Fruit fly (Drosophila melanogaster) whole organism, embryonic: ENCODE measurements around the gene SIDL.
A peak's percentile ranks its signal among the peaks of the same experiment; 100 is the strongest.

Source experiments
- C15 ChIP-seq: fragments of 200-800 bp; sonication (Bioruptor generic); IDR thresholded peaks from 3 replicates; pipeline ENCODE4 v1.3.6; 2022; ENCODE audit warnings: missing biosample characterization, missing genetic modification characterization
- CG10267 ChIP-seq: fragments of 200-800 bp; sonication (Bioruptor generic); optimal IDR thresholded peaks from 2 replicates; lab custom pipeline; 2018; ENCODE audit warnings: missing biosample characterization, mild to moderate bottlenecking, missing genetic modification characterization, moderate library complexity
- CG12659 ChIP-seq: fragments of 200-800 bp; sonication (Bioruptor generic); optimal IDR thresholded peaks from 3 replicates; lab custom pipeline; 2017; ENCODE audit warnings: mild to moderate bottlenecking, missing biosample characterization, missing genetic modification reagents, missing genetic modification characterization
- CG13287 ChIP-seq: fragments of 200-800 bp; sonication (Bioruptor generic); IDR thresholded peaks from 2 replicates; pipeline ENCODE4 v1.3.6; 2022; ENCODE audit warnings: missing biosample characterization, missing genetic modification characterization; ENCODE audit not compliant: partially characterized antibody
- CG17802 ChIP-seq: fragments of 200-800 bp; sonication (Bioruptor generic); optimal IDR thresholded peaks from 2 replicates; lab custom pipeline; 2018; ENCODE audit warnings: missing biosample characterization, mild to moderate bottlenecking, missing genetic modification characterization, moderate library complexity
- CG18619 ChIP-seq: fragments of 200-800 bp; sonication (Bioruptor generic); optimal IDR thresholded peaks from 3 replicates; lab custom pipeline; 2017; ENCODE audit warnings: missing biosample characterization, mild to moderate bottlenecking, missing genetic modification characterization
- CG33557 ChIP-seq: fragments of 200-800 bp; sonication (Bioruptor generic); optimal IDR thresholded peaks from 2 replicates; lab custom pipeline; 2019; ENCODE audit warnings: missing biosample characterization, mild to moderate bottlenecking, missing genetic modification characterization, moderate library complexity
- CG3995 ChIP-seq: fragments of 200-800 bp; sonication (Bioruptor generic); optimal IDR thresholded peaks from 3 replicates; lab custom pipeline; 2016; ENCODE audit warnings: missing biosample characterization, missing genetic modification characterization
- CG4282 ChIP-seq: fragments of 200-800 bp; sonication (Bioruptor generic); optimal IDR thresholded peaks from 2 replicates; lab custom pipeline; 2016; ENCODE audit warnings: missing biosample characterization, missing genetic modification characterization
- CG5245 ChIP-seq: fragments of 200-800 bp; sonication (Bioruptor generic); optimal IDR thresholded peaks from 3 replicates; lab custom pipeline; 2016; ENCODE audit warnings: missing biosample characterization, missing genetic modification characterization
- CG6765 ChIP-seq: fragments of 200-800 bp; sonication (Bioruptor generic); optimal IDR thresholded peaks from 3 replicates; lab custom pipeline; 2017; ENCODE audit warnings: missing biosample characterization, mild to moderate bottlenecking, missing genetic modification characterization
- CG7357 ChIP-seq: fragments of 200-800 bp; sonication (Bioruptor generic); IDR thresholded peaks from 3 replicates; pipeline ENCODE4 v1.3.6; 2022; ENCODE audit warnings: missing biosample characterization, missing genetic modification characterization
- CG8944 ChIP-seq: fragments of 200-800 bp; sonication (Bioruptor generic); optimal IDR thresholded peaks from 3 replicates; lab custom pipeline; 2016; ENCODE audit warnings: missing biosample characterization, missing genetic modification characterization
- CG9797 ChIP-seq: fragments of 200-800 bp; sonication (Bioruptor generic); optimal IDR thresholded peaks from 3 replicates; lab custom pipeline; 2018; ENCODE audit warnings: missing biosample characterization, mild to moderate bottlenecking, missing genetic modification characterization
- CG9876 ChIP-seq: fragments of 200-800 bp; sonication (Bioruptor generic); optimal IDR thresholded peaks from 2 replicates; lab custom pipeline; 2016; ENCODE audit warnings: missing biosample characterization, missing genetic modification characterization
- CHES-1-like ChIP-seq: fragments of 200-800 bp; sonication (Bioruptor generic); optimal IDR thresholded peaks from 2 replicates; lab custom pipeline; 2016; ENCODE audit warnings: missing biosample characterization, missing genetic modification characterization
- D19A ChIP-seq: fragments of 200-800 bp; optimal IDR thresholded peaks from 3 replicates; lab custom pipeline; 2019; ENCODE audit warnings: missing biosample characterization, mild to moderate bottlenecking, missing genetic modification characterization, moderate library complexity
- Deaf1 ChIP-seq: fragments of 200-800 bp; optimal IDR thresholded peaks from 3 replicates; lab custom pipeline; 2019; ENCODE audit warnings: missing biosample characterization, mild to moderate bottlenecking, missing genetic modification characterization, moderate library complexity
- Fer2 ChIP-seq: fragments of 200-800 bp; sonication (Bioruptor generic); optimal IDR thresholded peaks from 2 replicates; lab custom pipeline; 2018; ENCODE audit warnings: missing biosample characterization, mild to moderate bottlenecking, missing genetic modification characterization, moderate library complexity
- Fer3 ChIP-seq: fragments of 200-800 bp; sonication (Bioruptor generic); optimal IDR thresholded peaks from 2 replicates; lab custom pipeline; 2018; ENCODE audit warnings: missing biosample characterization, mild to moderate bottlenecking, missing genetic modification characterization, moderate library complexity
- Gsc ChIP-seq: fragments of 200-800 bp; sonication (Bioruptor generic); IDR thresholded peaks from 2 replicates; pipeline ENCODE4 v1.3.6; 2022; ENCODE audit warnings: missing biosample characterization, missing genetic modification characterization
- HLH3B ChIP-seq: fragments of 200-800 bp; sonication (Bioruptor generic); IDR thresholded peaks from 2 replicates; pipeline ENCODE4 v1.3.6; 2022; ENCODE audit warnings: missing biosample characterization, missing genetic modification characterization
- HLH4C ChIP-seq: fragments of 200-800 bp; sonication (Bioruptor generic); IDR thresholded peaks from 3 replicates; pipeline ENCODE4 v1.3.6; 2022; ENCODE audit warnings: missing biosample characterization, missing genetic modification characterization; ENCODE audit not compliant: partially characterized antibody
- Lhr ChIP-seq: fragments of 200-800 bp; sonication (Bioruptor generic); optimal IDR thresholded peaks from 3 replicates; lab custom pipeline; 2017; ENCODE audit warnings: mild to moderate bottlenecking, missing biosample characterization, missing genetic modification reagents, missing genetic modification characterization
- Lpt ChIP-seq: fragments of >200 bp; optimal IDR thresholded peaks from 2 replicates; lab custom pipeline; 2018; ENCODE audit warnings: missing biosample characterization, missing genetic modification characterization
- Mad ChIP-seq: fragments of 200-800 bp; sonication (Bioruptor generic); optimal IDR thresholded peaks from 2 replicates; lab custom pipeline; 2016; ENCODE audit warnings: missing biosample characterization, missing genetic modification characterization
- Nf-YB ChIP-seq: fragments of 200-800 bp; sonication (Bioruptor generic); optimal IDR thresholded peaks from 3 replicates; lab custom pipeline; 2019; ENCODE audit warnings: missing biosample characterization, mild to moderate bottlenecking, missing genetic modification characterization, moderate library complexity
- Rfx ChIP-seq: fragments of 200-800 bp; sonication (Bioruptor generic); IDR thresholded peaks from 2 replicates; pipeline ENCODE4 v1.3.6; 2022; ENCODE audit warnings: missing biosample characterization, missing genetic modification characterization
- Side ChIP-seq: fragments of 200-800 bp; sonication (Bioruptor generic); optimal IDR thresholded peaks from 2 replicates; lab custom pipeline; 2016; ENCODE audit warnings: missing biosample characterization, missing genetic modification characterization
- Ssrp ChIP-seq: fragments of 200-800 bp; sonication (Bioruptor generic); optimal IDR thresholded peaks from 2 replicates; lab custom pipeline; 2018; ENCODE audit warnings: missing biosample characterization, mild to moderate bottlenecking, missing genetic modification characterization, moderate library complexity
- Trl ChIP-seq, 3 experiments: fragments of >200 bp in 2 of 3; fragments of 200-800 bp in 1 of 3; sonication (Bioruptor generic) in 1 of 3; optimal IDR thresholded peaks; 2 replicates in 1 of 3; 3 replicates in 2 of 3; lab custom pipeline; 2016 to 2017; ENCODE audit warnings: missing biosample characterization in 1 of 3, missing genetic modification characterization in 1 of 3
- ase ChIP-seq: fragments of 200-800 bp; sonication (Bioruptor generic); IDR thresholded peaks from 3 replicates; pipeline ENCODE4 v1.3.6; 2022; ENCODE audit warnings: missing biosample characterization, missing genetic modification characterization
- bcd ChIP-seq: fragments of 200-800 bp; sonication (Bioruptor generic); optimal IDR thresholded peaks from 2 replicates; lab custom pipeline; 2017; ENCODE audit warnings: missing biosample characterization, mild to moderate bottlenecking, missing genetic modification characterization
- chm ChIP-seq: fragments of 200-800 bp; sonication (Bioruptor generic); IDR thresholded peaks from 2 replicates; pipeline ENCODE4 v1.3.6; 2022; ENCODE audit warnings: missing biosample characterization, missing genetic modification characterization
- croc ChIP-seq: fragments of 200-800 bp; sonication (Bioruptor generic); conservative IDR thresholded peaks from 3 replicates; pipeline ENCODE4 v1.3.6; 2022; ENCODE audit warnings: missing biosample characterization, missing genetic modification characterization
- cwo ChIP-seq: fragments of 200-800 bp; sonication (Bioruptor generic); optimal IDR thresholded peaks from 3 replicates; lab custom pipeline; 2017; ENCODE audit warnings: missing biosample characterization, missing genetic modification characterization, mild to moderate bottlenecking, moderate library complexity, missing genetic modification reagents
- dmrt11E ChIP-seq: fragments of 200-800 bp; sonication (Bioruptor generic); optimal IDR thresholded peaks from 3 replicates; lab custom pipeline; 2018; ENCODE audit warnings: missing biosample characterization, mild to moderate bottlenecking, missing genetic modification characterization, moderate library complexity
- ems ChIP-seq: fragments of 200-800 bp; sonication (Bioruptor generic); optimal IDR thresholded peaks from 3 replicates; lab custom pipeline; 2016; ENCODE audit warnings: missing biosample characterization, missing genetic modification characterization
- exex ChIP-seq: fragments of 200-800 bp; sonication (Bioruptor generic); optimal IDR thresholded peaks from 4 replicates; lab custom pipeline; 2018; ENCODE audit warnings: missing biosample characterization, mild to moderate bottlenecking, missing genetic modification characterization, moderate library complexity
- fu2 ChIP-seq: fragments of 200-800 bp; sonication (Bioruptor generic); optimal IDR thresholded peaks from 2 replicates; lab custom pipeline; 2016; ENCODE audit warnings: missing biosample characterization, missing genetic modification characterization
- her ChIP-seq: fragments of 200-800 bp; sonication (Bioruptor generic); optimal IDR thresholded peaks from 2 replicates; lab custom pipeline; 2016; ENCODE audit warnings: missing biosample characterization, missing genetic modification characterization
- nmo ChIP-seq: fragments of 200-800 bp; sonication (Bioruptor generic); optimal IDR thresholded peaks from 2 replicates; lab custom pipeline; 2018; ENCODE audit warnings: missing biosample characterization, mild to moderate bottlenecking, missing genetic modification characterization, moderate library complexity
- psq ChIP-seq: fragments of 200-800 bp; sonication (Bioruptor generic); optimal IDR thresholded peaks from 2 replicates; lab custom pipeline; 2017; ENCODE audit warnings: missing biosample characterization, missing genetic modification characterization
- pzg ChIP-seq: fragments of 200-800 bp; sonication (Bioruptor generic); optimal IDR thresholded peaks from 3 replicates; lab custom pipeline; 2018; ENCODE audit warnings: missing biosample characterization, mild to moderate bottlenecking, missing genetic modification characterization, moderate library complexity
- salm ChIP-seq: fragments of 200-800 bp; sonication (Bioruptor generic); optimal IDR thresholded peaks from 2 replicates; lab custom pipeline; 2018; ENCODE audit warnings: missing biosample characterization, mild to moderate bottlenecking, missing genetic modification characterization
- sd ChIP-seq: fragments of 200-800 bp; sonication (Bioruptor generic); optimal IDR thresholded peaks from 3 replicates; lab custom pipeline; 2018; ENCODE audit warnings: missing biosample characterization, mild to moderate bottlenecking, missing genetic modification characterization, moderate library complexity
- vfl ChIP-seq: fragments of 200-800 bp; sonication (Bioruptor generic); optimal IDR thresholded peaks from 2 replicates; lab custom pipeline; 2016; ENCODE audit warnings: missing biosample characterization, missing genetic modification characterization
- wdn ChIP-seq: fragments of 200-800 bp; sonication (Bioruptor generic); IDR thresholded peaks from 2 replicates; pipeline ENCODE4 v1.3.6; 2022; ENCODE audit warnings: missing biosample characterization, missing genetic modification characterization
- zfh2 ChIP-seq: fragments of 200-800 bp; sonication (Bioruptor generic); optimal IDR thresholded peaks from 2 replicates; lab custom pipeline; 2016; ENCODE audit warnings: missing biosample characterization, missing genetic modification characterization

SIDL gene

dm6 chr3R:15218824-15219576 is at the start of gene SIDL, which contains the start of gene CG12241 (continued):
- TF ChIP-seq CG10267 (peak; percentile 80), CG13287 (GFP tag; lab: Robert Waterston, UW) (no peak; the same call in 1 of the 2 replicates), Fer3 (peak; percentile 86), dmrt11E (peak; percentile 12), fu2 (peak; percentile 19), CG33557 (GFP tag; lab: Kevin White, UChicago) (peak; percentile 4), chm (GFP tag; lab: Robert Waterston, UW) (peak; percentile 92), CG8944 (peak; percentile 60), CG5245 (GFP tag; lab: Kevin White, UChicago) (peak; percentile 48), Deaf1 (tag; lab: Kevin White, UChicago) (no peak), ems (GFP tag; lab: Kevin White, UChicago) (peak; percentile 84), wdn (peak; percentile 70), CG4282 (GFP tag; lab: Kevin White, UChicago) (no peak), sd (no peak), CG18619 (GFP tag; lab: Kevin White, UChicago) (peak; percentile 39), HLH4C (GFP tag; lab: Robert Waterston, UW) (no peak; the same call in 2 of the 3 replicates), Rfx (peak; percentile 96), Lhr (no peak), psq (peak; percentile 13), Gsc (GFP tag; lab: Robert Waterston, UW) (peak; percentile 78), Mad (GFP tag; lab: Kevin White, UChicago) (no peak), her (GFP tag; lab: Kevin White, UChicago) (peak; percentile 22), CG9797 (GFP tag; lab: Kevin White, UChicago) (peak; percentile 23), ase (peak; percentile 91), CG6765 (GFP tag; lab: Kevin White, UChicago) (peak; percentile 68), HLH3B (peak; percentile 92), CG3995 (peak; percentile 58), croc (GFP tag; lab: Robert Waterston, UW) (peak; percentile 72), CG17802 (tag; lab: Kevin White, UChicago) (peak; percentile 42), Fer2 (tag; lab: Kevin White, UChicago) (peak; percentile 62), cwo (GFP tag; lab: Kevin White, UChicago) (peak; percentile 78), Lpt (no peak), D19A (tag; lab: Kevin White, UChicago) (no peak), zfh2 (peak; percentile 85), Nf-YB (no peak), Side (GFP tag; lab: Kevin White, UChicago) (peak; percentile 77), CG7357 (GFP tag; lab: Robert Waterston, UW) (peak; percentile 89), CG9876 (GFP tag; lab: Kevin White, UChicago) (no peak), CG12659 (GFP tag; lab: Kevin White, UChicago) (peak; percentile 69), bcd (GFP tag; lab: Kevin White, UChicago) (peak; percentile 87), C15 (peak; percentile 80; the same call in 2 of the 3 replicates), salm (peak; percentile 23), vfl (GFP tag; lab: Kevin White, UChicago) (peak; percentile 48), nmo (peak; percentile 93), exex (tag; lab: Kevin White, UChicago) (peak; percentile 68), Trl (optimal IDR thresholded peaks at IDR 0.05; lab: Kevin White, UChicago) (no peak), Trl (GFP tag; optimal IDR thresholded peaks at IDR 0.05; lab: Kevin White, UChicago) (peak; percentile 84), pzg (peak; percentile 34), CHES-1-like (GFP tag; lab: Kevin White, UChicago) (peak; percentile 14), Ssrp (tag; lab: Kevin White, UChicago) (peak; percentile 12)
